Worm (Caenorhabditis elegans): ENCODE data around the gene sqst-1.

Gene sqst-1

ce11 chrIV:12078112-12078812, 44.2 kb downstream of the sqst-1 start, which contains the start of gene tmed-1:
TSS of gene tmed-1 (minus strand) at chrIV:12078162.
- TF ChIP-seq lin-39 (tag; optimal IDR thresholded peaks at IDR 0.05) (no peak), nhr-28 (tag; optimal IDR thresholded peaks at IDR 0.05) (no peak), ztf-11 (tag; optimal IDR thresholded peaks at IDR 0.05) (no peak), ceh-28 (tag; optimal IDR thresholded peaks at IDR 0.05) (no peak), nhr-12 (tag; optimal IDR thresholded peaks at IDR 0.05) (no peak), ceh-9 (tag; optimal IDR thresholded peaks at IDR 0.05) (no peak), ztf-4 (tag; optimal IDR thresholded peaks at IDR 0.05) (no peak), unc-39 (tag; optimal IDR thresholded peaks at IDR 0.05) (no peak)

- peak; percentile 22 for TF ChIP-seq snpc-4 (tag; optimal IDR thresholded peaks at IDR 0.05)
- no peak for TF ChIP-seq zag-1 (tag; optimal IDR thresholded peaks at IDR 0.05)
- no peak for TF ChIP-seq unc-62 (GFP tag; optimal IDR thresholded peaks at IDR 0.05)
- TF ChIP-seq nfya-1 (tag; optimal IDR thresholded peaks at IDR 0.05; ENCODE audit: insufficient read depth), result peak; percentile 63
- TF ChIP-seq egl-5 (tag; optimal IDR thresholded peaks at IDR 0.05), result peak; percentile 42
- no peak for TF ChIP-seq ZK546.5 (tag; optimal IDR thresholded peaks at IDR 0.05)
- peak; percentile 12 for TF ChIP-seq jun-1 (tag; optimal IDR thresholded peaks at IDR 0.05)
- peak; percentile 77 for TF ChIP-seq pha-4 (tag; optimal IDR thresholded peaks at IDR 0.05)
- TF ChIP-seq elt-3 (tag; optimal IDR thresholded peaks at IDR 0.05), result no peak
- peak; percentile 17 for TF ChIP-seq hmg-11 (tag; optimal IDR thresholded peaks at IDR 0.05)
- TF ChIP-seq nhr-11 (tag; optimal IDR thresholded peaks at IDR 0.05), result no peak
- TF ChIP-seq lin-15B (tag; optimal IDR thresholded peaks at IDR 0.05), result peak; percentile 84
- peak; percentile 5 for TF ChIP-seq nhr-23 (tag; optimal IDR thresholded peaks at IDR 0.05)
- no peak for TF ChIP-seq ztf-4 (tag; optimal IDR thresholded peaks at IDR 0.05)
- TF ChIP-seq mml-1 (tag; optimal IDR thresholded peaks at IDR 0.05), result no peak
- TF ChIP-seq nhr-25 (tag; optimal IDR thresholded peaks at IDR 0.05), result no peak
Observed at ce11 chrIV:12078907-12079523, 44.9 kb downstream of the sqst-1 start, which contains the start of gene lex-1. TSS of gene lex-1 (plus strand) at chrIV:12079473.

DNA sequence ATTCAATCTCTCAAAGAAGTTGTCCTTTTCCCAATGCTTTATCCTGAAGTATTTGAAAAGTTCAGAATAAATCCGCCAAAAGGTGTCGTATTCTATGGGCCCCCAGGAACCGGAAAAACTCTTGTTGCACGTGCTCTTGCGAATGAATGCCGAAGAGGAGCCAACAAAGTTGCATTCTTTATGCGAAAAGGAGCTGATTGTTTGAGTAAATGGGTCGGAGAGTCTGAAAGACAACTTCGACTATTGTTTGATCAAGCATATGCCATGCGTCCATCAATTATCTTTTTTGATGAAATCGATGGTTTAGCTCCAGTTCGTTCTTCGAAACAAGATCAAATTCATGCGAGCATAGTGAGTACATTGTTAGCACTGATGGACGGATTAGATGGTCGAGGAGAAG, 46.7 kb downstream of the sqst-1 start:
- TF ChIP-seq nhr-76 (tag; optimal IDR thresholded peaks at IDR 0.05) (no peak), eor-1 (tag; optimal IDR thresholded peaks at IDR 0.05) (no peak), mdl-1 (tag; optimal IDR thresholded peaks at IDR 0.05) (no peak), aly-2 (tag; optimal IDR thresholded peaks at IDR 0.05) (no peak), pha-4 (tag; optimal IDR thresholded peaks at IDR 0.05) (no peak), jun-1 (tag; optimal IDR thresholded peaks at IDR 0.05) (no peak), ceh-9 (tag; optimal IDR thresholded peaks at IDR 0.05) (no peak), R02D3.7 (tag; optimal IDR thresholded peaks at IDR 0.05) (no peak), ceh-28 (tag; optimal IDR thresholded peaks at IDR 0.05) (no peak), ama-1 (optimal IDR thresholded peaks at IDR 0.05) (no peak), egl-27 (tag; optimal IDR thresholded peaks at IDR 0.05) (no peak), lin-39 (tag; optimal IDR thresholded peaks at IDR 0.05) (no peak), elt-2 (tag; optimal IDR thresholded peaks at IDR 0.05) (no peak), nhr-43 (tag; optimal IDR thresholded peaks at IDR 0.05; ENCODE audit: poor library complexity, severe bottlenecking) (no peak), fkh-10 (GFP tag; optimal IDR thresholded peaks at IDR 0.05) (no peak), nhr-237 (tag; optimal IDR thresholded peaks at IDR 0.05) (no peak), unc-39 (tag; optimal IDR thresholded peaks at IDR 0.05) (no peak), unc-62 (GFP tag; optimal IDR thresholded peaks at IDR 0.05) (no peak), pqm-1 (tag; optimal IDR thresholded peaks at IDR 0.05) (no peak), daf-12 (tag; optimal IDR thresholded peaks at IDR 0.05) (no peak)

DNA sequence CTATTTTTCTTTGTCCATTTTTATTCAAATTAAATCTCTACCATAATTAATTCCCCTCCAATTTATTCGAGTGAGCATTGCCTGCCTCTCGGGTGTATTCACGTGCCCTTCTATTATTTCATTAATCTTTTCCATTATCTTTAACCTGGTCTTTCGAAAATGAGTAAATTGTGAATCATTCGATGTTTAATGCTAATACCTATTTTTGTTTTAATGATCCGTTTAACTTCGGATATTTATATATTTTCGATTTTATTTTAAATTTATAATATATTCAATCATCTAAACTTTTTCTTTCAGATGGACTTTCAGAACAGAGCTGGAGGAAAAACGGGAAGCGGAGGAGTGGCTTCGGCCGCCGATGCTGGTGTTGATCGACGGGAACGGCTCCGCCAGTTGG, 50.1 kb downstream of the sqst-1 start, which contains the start of gene repo-1:
repo-1 (plus strand) TSS at position 301 of the 400 bp plus-strand sequence.
- TF ChIP-seq fkh-2 (tag; optimal IDR thresholded peaks at IDR 0.05) (no peak), unc-62 (GFP tag; optimal IDR thresholded peaks at IDR 0.05) (no peak), aly-2 (tag; optimal IDR thresholded peaks at IDR 0.05) (no peak), lin-15B (tag; optimal IDR thresholded peaks at IDR 0.05) (no peak), snpc-4 (tag; optimal IDR thresholded peaks at IDR 0.05) (no peak), mml-1 (tag; optimal IDR thresholded peaks at IDR 0.05) (no peak), nhr-28 (tag; optimal IDR thresholded peaks at IDR 0.05) (no peak), ama-1 (optimal IDR thresholded peaks at IDR 0.05) (no peak)
